Fruit fly (Drosophila melanogaster) whole organism, prepupa: ENCODE results near the gene CG10470.

ENCODE experiments used
- Blimp-1 ChIP-seq: fragments of 200-800 bp; sonication (Bioruptor generic); optimal IDR thresholded peaks from 3 replicates; lab custom pipeline; 2017; ENCODE audit warnings: missing biosample characterization, missing genetic modification characterization, mild to moderate bottlenecking, moderate library complexity, missing genetic modification reagents
- CG10631 ChIP-seq: fragments of 200-800 bp; sonication (Bioruptor generic); optimal IDR thresholded peaks from 2 replicates; lab custom pipeline; 2016; ENCODE audit warnings: missing biosample characterization, missing genetic modification characterization
- CG10669 ChIP-seq: fragments of 200-800 bp; sonication (Bioruptor generic); optimal IDR thresholded peaks from 3 replicates; lab custom pipeline; 2018; ENCODE audit warnings: missing biosample characterization, mild to moderate bottlenecking, missing genetic modification characterization, moderate library complexity
- CG11294 ChIP-seq: fragments of 200-800 bp; sonication (Bioruptor generic); IDR thresholded peaks from 2 replicates; pipeline ENCODE4 v1.3.6; 2022; ENCODE audit warnings: missing biosample characterization, missing genetic modification characterization
- CG15336 ChIP-seq: fragments of 200-800 bp; sonication (Bioruptor generic); IDR thresholded peaks from 2 replicates; pipeline ENCODE4 v1.3.6; 2022; ENCODE audit warnings: missing biosample characterization, missing genetic modification characterization
- CG1621 ChIP-seq: fragments of 200-800 bp; sonication (Bioruptor generic); optimal IDR thresholded peaks from 3 replicates; lab custom pipeline; 2018; ENCODE audit warnings: missing biosample characterization, mild to moderate bottlenecking, missing genetic modification characterization
- CG16779 ChIP-seq: fragments of 200-800 bp; sonication (Bioruptor generic); optimal IDR thresholded peaks from 3 replicates; lab custom pipeline; 2017; ENCODE audit warnings: missing biosample characterization, mild to moderate bottlenecking, missing genetic modification characterization
- CG3032 ChIP-seq: fragments of 200-800 bp; optimal IDR thresholded peaks from 2 replicates; lab custom pipeline; 2019; ENCODE audit warnings: missing biosample characterization, mild to moderate bottlenecking, missing genetic modification characterization, moderate library complexity
- CG31627 ChIP-seq: fragments of 200-800 bp; sonication (Bioruptor generic); optimal IDR thresholded peaks from 3 replicates; lab custom pipeline; 2016; ENCODE audit warnings: missing biosample characterization, missing genetic modification characterization
- CG32006 ChIP-seq: fragments of 200-800 bp; sonication (Bioruptor generic); optimal IDR thresholded peaks from 3 replicates; lab custom pipeline; 2017; ENCODE audit warnings: missing biosample characterization, mild to moderate bottlenecking, missing genetic modification characterization
- CG34406 ChIP-seq: fragments of 200-800 bp; sonication (Bioruptor generic); optimal IDR thresholded peaks from 3 replicates; lab custom pipeline; 2016; ENCODE audit warnings: missing biosample characterization, missing genetic modification characterization
- CG3919 ChIP-seq: fragments of 200-800 bp; sonication (Bioruptor generic); optimal IDR thresholded peaks from 3 replicates; lab custom pipeline; 2016; ENCODE audit warnings: missing biosample characterization, missing genetic modification characterization
- CG4318 ChIP-seq: fragments of 200-800 bp; sonication (Bioruptor generic); optimal IDR thresholded peaks from 3 replicates; lab custom pipeline; 2017; ENCODE audit warnings: missing biosample characterization, mild to moderate bottlenecking, missing genetic modification characterization
- CG6163 ChIP-seq: fragments of 200-800 bp; sonication (Bioruptor generic); IDR thresholded peaks from 3 replicates; pipeline ENCODE4 v1.3.6; 2022; ENCODE audit warnings: missing biosample characterization, missing genetic modification characterization
- CG6854 ChIP-seq: fragments of 200-800 bp; sonication (Bioruptor generic); optimal IDR thresholded peaks from 2 replicates; lab custom pipeline; 2017; ENCODE audit warnings: missing biosample characterization, mild to moderate bottlenecking, missing genetic modification characterization
- CG7368 ChIP-seq: fragments of 200-800 bp; sonication (Bioruptor generic); optimal IDR thresholded peaks from 3 replicates; lab custom pipeline; 2016; ENCODE audit warnings: missing biosample characterization, missing genetic modification characterization
- CG8119 ChIP-seq: fragments of 200-800 bp; sonication (Bioruptor generic); IDR thresholded peaks from 3 replicates; pipeline ENCODE4 v1.3.6; 2022; ENCODE audit warnings: missing biosample characterization, missing genetic modification characterization
- CG8319 ChIP-seq: fragments of 200-800 bp; sonication (Bioruptor generic); optimal IDR thresholded peaks from 3 replicates; lab custom pipeline; 2016; ENCODE audit warnings: missing biosample characterization, missing genetic modification characterization
- CG8632 ChIP-seq: fragments of 200-800 bp; sonication (Bioruptor generic); optimal IDR thresholded peaks from 3 replicates; lab custom pipeline; 2016; ENCODE audit warnings: missing biosample characterization, missing genetic modification characterization
- CG9139 ChIP-seq: fragments of 200-800 bp; sonication (Bioruptor generic); optimal IDR thresholded peaks from 3 replicates; lab custom pipeline; 2017; ENCODE audit warnings: missing biosample characterization, mild to moderate bottlenecking, missing genetic modification characterization
- Eip75B ChIP-seq: fragments of 200-800 bp; sonication (Bioruptor generic); optimal IDR thresholded peaks from 3 replicates; lab custom pipeline; 2016; ENCODE audit warnings: missing biosample characterization, missing genetic modification characterization
- Eip78C ChIP-seq: fragments of 200-800 bp; sonication (Bioruptor generic); peaks from one replicate; lab custom pipeline; 2016; ENCODE audit warnings: missing biosample characterization, missing genetic modification characterization
- Ets21C ChIP-seq: fragments of 200-800 bp; sonication (Bioruptor generic); optimal IDR thresholded peaks from 3 replicates; lab custom pipeline; 2016; ENCODE audit warnings: missing biosample characterization, missing genetic modification characterization
- Ets96B ChIP-seq: fragments of 200-800 bp; optimal IDR thresholded peaks from 2 replicates; lab custom pipeline; 2019; ENCODE audit warnings: missing biosample characterization, mild to moderate bottlenecking, missing genetic modification characterization, moderate library complexity
- Gug ChIP-seq: fragments of 200-800 bp; sonication (Bioruptor generic); IDR thresholded peaks from 2 replicates; pipeline ENCODE4 v1.3.6; 2022; ENCODE audit warnings: missing biosample characterization, missing genetic modification characterization
- Hr38 ChIP-seq: sonication (Bioruptor generic); optimal IDR thresholded peaks from 2 replicates; lab custom pipeline; 2016; ENCODE audit warnings: missing biosample characterization, missing genetic modification characterization
- Hr39 ChIP-seq: fragments of 200-800 bp; sonication (Bioruptor generic); optimal IDR thresholded peaks from 2 replicates; lab custom pipeline; 2016; ENCODE audit warnings: missing biosample characterization, missing genetic modification characterization
- Hr4 ChIP-seq: fragments of 200-800 bp; sonication (Bioruptor generic); optimal IDR thresholded peaks from 3 replicates; lab custom pipeline; 2016; ENCODE audit warnings: missing biosample characterization, missing genetic modification characterization
- Lpt ChIP-seq: fragments of 200-800 bp; sonication (Bioruptor generic); optimal IDR thresholded peaks from 3 replicates; lab custom pipeline; 2016; ENCODE audit warnings: missing biosample characterization, missing genetic modification characterization
- Met ChIP-seq: fragments of 200-800 bp; sonication (Bioruptor generic); optimal IDR thresholded peaks from 3 replicates; lab custom pipeline; 2016; ENCODE audit warnings: missing biosample characterization, missing genetic modification characterization
- OdsH ChIP-seq: fragments of 200-800 bp; sonication (Bioruptor generic); optimal IDR thresholded peaks from 3 replicates; lab custom pipeline; 2016; ENCODE audit warnings: missing biosample characterization, missing genetic modification characterization
- Sox102F ChIP-seq: fragments of 200-800 bp; sonication (Bioruptor generic); optimal IDR thresholded peaks from 2 replicates; lab custom pipeline; 2016; ENCODE audit warnings: missing biosample characterization, mild to moderate bottlenecking, missing genetic modification characterization
- Sox14 ChIP-seq: fragments of 200-800 bp; sonication (Bioruptor generic); optimal IDR thresholded peaks from 3 replicates; lab custom pipeline; 2016; ENCODE audit warnings: missing biosample characterization, missing genetic modification characterization
- Sox15 ChIP-seq: fragments of 200-800 bp; sonication (Bioruptor generic); optimal IDR thresholded peaks from 3 replicates; lab custom pipeline; 2016; ENCODE audit warnings: missing biosample characterization, missing genetic modification characterization
- achi ChIP-seq: fragments of 200-800 bp; sonication (Bioruptor generic); optimal IDR thresholded peaks from 3 replicates; lab custom pipeline; 2016; ENCODE audit warnings: missing biosample characterization, missing genetic modification characterization
- acj6 ChIP-seq: fragments of 200-800 bp; sonication (Bioruptor generic); optimal IDR thresholded peaks from 3 replicates; lab custom pipeline; 2016; ENCODE audit warnings: missing biosample characterization, missing genetic modification characterization
- cyc ChIP-seq: fragments of 200-800 bp; sonication (Bioruptor generic); optimal IDR thresholded peaks from 3 replicates; lab custom pipeline; 2016; ENCODE audit warnings: missing biosample characterization, missing genetic modification characterization
- dac ChIP-seq: fragments of 200-800 bp; sonication (Bioruptor generic); optimal IDR thresholded peaks from 2 replicates; lab custom pipeline; 2017; ENCODE audit warnings: missing biosample characterization, mild to moderate bottlenecking, missing genetic modification characterization
- dsx ChIP-seq: fragments of 200-800 bp; optimal IDR thresholded peaks from 3 replicates; lab custom pipeline; 2019; ENCODE audit warnings: missing biosample characterization, mild to moderate bottlenecking, missing genetic modification characterization, moderate library complexity; ENCODE audit not compliant: poor library complexity, severe bottlenecking
- esn ChIP-seq: fragments of 200-800 bp; sonication (Bioruptor generic); optimal IDR thresholded peaks from 2 replicates; lab custom pipeline; 2016; ENCODE audit warnings: missing biosample characterization, mild to moderate bottlenecking, missing genetic modification characterization, moderate library complexity
- lz ChIP-seq: fragments of 200-800 bp; sonication (Bioruptor generic); optimal IDR thresholded peaks from 3 replicates; lab custom pipeline; 2016; ENCODE audit warnings: missing biosample characterization, missing genetic modification characterization
- net ChIP-seq: fragments of 200-800 bp; sonication (Bioruptor generic); optimal IDR thresholded peaks from 3 replicates; lab custom pipeline; 2016; ENCODE audit warnings: missing biosample characterization, missing genetic modification characterization
- pdm3 ChIP-seq: fragments of 200-800 bp; sonication (Bioruptor generic); optimal IDR thresholded peaks from 3 replicates; lab custom pipeline; 2016; ENCODE audit warnings: missing biosample characterization, missing genetic modification characterization
- spab ChIP-seq: fragments of 200-800 bp; sonication (Bioruptor generic); optimal IDR thresholded peaks from 2 replicates; lab custom pipeline; 2017; ENCODE audit warnings: missing biosample characterization, mild to moderate bottlenecking, missing genetic modification characterization, missing genetic modification reagents
- ss ChIP-seq, 2 experiments: fragments of 200-800 bp; sonication (Bioruptor generic); optimal IDR thresholded peaks; 2 replicates in 1 of 2; 3 replicates in 1 of 2; lab custom pipeline; 2017 to 2018; ENCODE audit warnings: mild to moderate bottlenecking in 2 of 2, missing biosample characterization in 2 of 2, missing genetic modification characterization in 2 of 2, moderate library complexity in 1 of 2
- svp ChIP-seq: fragments of 200-800 bp; sonication (Bioruptor generic); peaks from one replicate; lab custom pipeline; 2016; ENCODE audit warnings: missing biosample characterization, missing genetic modification characterization

Gene CG10470

DNA sequence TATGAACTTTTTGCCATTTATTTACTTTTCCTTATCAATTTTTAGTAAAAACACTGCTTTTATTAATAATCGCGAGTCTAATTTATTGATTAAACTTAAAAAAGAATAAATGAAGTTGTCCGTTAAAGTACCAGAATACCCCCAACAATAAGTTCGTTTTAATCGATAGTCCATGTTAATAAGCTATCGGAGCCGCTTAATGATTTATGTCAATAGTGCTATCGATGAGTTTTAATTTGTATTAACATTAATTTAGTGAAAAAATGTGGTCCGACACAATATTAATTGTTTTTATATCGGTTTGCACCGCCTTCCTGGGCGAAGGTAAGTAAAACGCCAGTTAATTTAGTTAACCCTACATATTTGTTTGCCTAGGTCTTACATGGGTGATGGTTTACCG, at the start of gene CG10470:
CG10470 (plus strand) TSS at position 165 of the 400 bp plus-strand sequence.
- TF ChIP-seq CG1621 (tag; lab: Kevin White, UChicago) (peak; percentile 4), CG3032 (peak; percentile 7), dsx (GFP tag; lab: Kevin White, UChicago) (peak; percentile 70), esn (GFP tag; lab: Kevin White, UChicago) (peak; percentile 34), Eip75B (no peak), CG16779 (no peak), Eip78C (GFP tag; lab: Kevin White, UChicago) (peak; percentile 16), cyc (GFP tag; lab: Kevin White, UChicago) (no peak)

DNA sequence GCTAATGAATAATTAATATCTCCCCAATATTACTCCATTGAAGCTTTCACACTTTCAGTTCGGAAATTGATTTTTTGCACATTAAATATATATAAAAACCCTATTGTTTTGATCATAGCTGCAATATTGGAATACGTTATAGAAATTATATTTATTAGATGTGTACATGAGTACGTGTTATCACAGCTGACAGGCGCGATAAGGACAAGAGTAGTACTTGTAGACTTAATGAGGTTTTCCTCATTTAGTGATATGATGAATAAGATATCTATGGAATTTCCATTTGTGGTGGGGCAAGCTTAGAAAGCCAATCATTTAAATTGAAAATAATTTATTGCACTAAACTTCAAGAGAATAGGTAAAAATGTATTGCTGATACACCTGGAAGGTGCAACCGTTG, 46.4 kb upstream of the CG10470 start:
- TF ChIP-seq CG10631 (GFP tag; lab: Kevin White, UChicago) (no peak), CG3032 (no peak), CG9139 (GFP tag; lab: Kevin White, UChicago) (no peak), Hr38 (GFP tag; lab: Kevin White, UChicago) (no peak), CG16779 (no peak), Blimp-1 (no peak), CG31627 (GFP tag; lab: Kevin White, UChicago) (no peak), CG3919 (no peak), Gug (GFP tag; lab: Robert Waterston, UW) (no peak), CG4318 (GFP tag; lab: Kevin White, UChicago) (no peak), esn (GFP tag; lab: Kevin White, UChicago) (no peak), acj6 (GFP tag; lab: Kevin White, UChicago) (no peak), Sox14 (GFP tag; lab: Kevin White, UChicago) (no peak), Met (GFP tag; lab: Kevin White, UChicago) (no peak), Sox102F (GFP tag; lab: Kevin White, UChicago) (no peak), achi (GFP tag; lab: Kevin White, UChicago) (no peak), CG6163 (GFP tag; lab: Robert Waterston, UW) (no peak), CG15336 (GFP tag; lab: Robert Waterston, UW) (no peak), CG11294 (no peak)

DNA sequence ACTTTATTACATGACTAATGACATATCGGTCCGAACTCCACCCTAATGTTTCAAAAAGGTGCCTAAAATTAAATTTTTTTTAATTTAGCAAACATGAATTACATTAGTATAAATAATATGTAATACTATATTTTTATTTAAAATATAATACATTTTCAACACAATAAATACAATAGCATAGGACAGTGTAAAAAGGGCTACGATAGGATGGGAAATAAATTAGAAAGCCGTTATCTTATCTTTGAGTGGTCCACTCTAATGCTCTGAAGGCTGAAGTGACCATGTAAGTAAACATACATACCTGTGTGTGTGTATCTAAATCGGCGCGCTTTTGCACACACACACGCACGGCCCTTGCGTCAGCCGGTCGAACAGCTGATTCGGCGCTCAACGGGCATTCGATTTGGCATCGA, 45.9 kb upstream of the CG10470 start, which contains the start of gene CG31793:
CG31793 (plus strand) TSS at position 409 of the 413 bp plus-strand sequence.
- TF ChIP-seq spab: peak; percentile 24
- TF ChIP-seq Sox102F (GFP tag; lab: Kevin White, UChicago): no peak
- no peak for TF ChIP-seq dac
- TF ChIP-seq OdsH: peak; percentile 61
- TF ChIP-seq CG3919: peak; percentile 63
- no peak for TF ChIP-seq CG4318 (GFP tag; lab: Kevin White, UChicago)
- TF ChIP-seq Met (GFP tag; lab: Kevin White, UChicago): peak; percentile 45
- no peak for TF ChIP-seq CG6854 (GFP tag; lab: Kevin White, UChicago)
- no peak; the same call in 1 of the 2 replicates for TF ChIP-seq CG11294
- TF ChIP-seq pdm3 (GFP tag; lab: Kevin White, UChicago): no peak
- peak; percentile 63 for TF ChIP-seq dsx (GFP tag; lab: Kevin White, UChicago)
- peak; percentile 26 for TF ChIP-seq lz (GFP tag; lab: Kevin White, UChicago)
- peak; percentile 63 for TF ChIP-seq net (GFP tag; lab: Kevin White, UChicago)
- TF ChIP-seq Eip78C (GFP tag; lab: Kevin White, UChicago): peak; percentile 88
- TF ChIP-seq CG32006: peak; percentile 53
- TF ChIP-seq ss (GFP tag; optimal IDR thresholded peaks at IDR 0.05; lab: Kevin White, UChicago): peak in 1 of 2 experiments; percentile 35
- peak; percentile 60 for TF ChIP-seq Ets96B (tag; lab: Kevin White, UChicago)
- TF ChIP-seq svp: no peak
- no peak for TF ChIP-seq CG7368 (GFP tag; lab: Kevin White, UChicago)
- TF ChIP-seq acj6 (GFP tag; lab: Kevin White, UChicago): peak; percentile 43
- TF ChIP-seq Hr4 (GFP tag; lab: Kevin White, UChicago): peak; percentile 36
- peak; percentile 68 for TF ChIP-seq achi (GFP tag; lab: Kevin White, UChicago)
- TF ChIP-seq Lpt (GFP tag; lab: Kevin White, UChicago): peak; percentile 28
- TF ChIP-seq CG8632 (GFP tag; lab: Kevin White, UChicago): peak; percentile 42
- TF ChIP-seq CG8119 (GFP tag; lab: Robert Waterston, UW): peak; percentile 80
- no peak for TF ChIP-seq CG8319 (GFP tag; lab: Kevin White, UChicago)
- no peak for TF ChIP-seq Hr38 (GFP tag; lab: Kevin White, UChicago)
- TF ChIP-seq CG34406 (GFP tag; lab: Kevin White, UChicago): peak; percentile 57
- TF ChIP-seq CG10669: peak; percentile 35
- peak; percentile 57 for TF ChIP-seq esn (GFP tag; lab: Kevin White, UChicago)
- no peak for TF ChIP-seq Hr39 (GFP tag; lab: Kevin White, UChicago)
- no peak; the same call in 1 of the 3 replicates for TF ChIP-seq CG6163 (GFP tag; lab: Robert Waterston, UW)
- no peak for TF ChIP-seq Blimp-1
- no peak for TF ChIP-seq Sox15 (GFP tag; lab: Kevin White, UChicago)
- peak; percentile 22 for TF ChIP-seq CG16779
- TF ChIP-seq Gug (GFP tag; lab: Robert Waterston, UW): peak; percentile 52; the same call in 1 of the 2 replicates
- no peak for TF ChIP-seq Ets21C (GFP tag; lab: Kevin White, UChicago)
